Comparison of ENCODE assay signal across 5 worm cellular contexts in genomic region chrIII:7155631-7156030, ce11.
TF ChIP-seq lines count a peak whose summit lies in the region.

No protein-coding gene starts in this region.

TF ChIP-seq in whole organism, L1 larva, 84 proteins besides CTCF, POLR2A, EP300 and RAD21 (continues in another document):
- peak; percentile 92 to 94 for TF ChIP-seq lsy-2 (tag; optimal IDR thresholded peaks at IDR 0.05; lab: Kevin White, UChicago)
- TF ChIP-seq dsc-1 (tag; optimal IDR thresholded peaks at IDR 0.05; lab: Kevin White, UChicago), result peak; percentile 86
- TF ChIP-seq lir-3 (tag; optimal IDR thresholded peaks at IDR 0.05; lab: Kevin White, UChicago; ENCODE audit: poor library complexity), result peak; percentile 75
- TF ChIP-seq Y116A8C.19 (tag; optimal IDR thresholded peaks at IDR 0.05; lab: Kevin White, UChicago; ENCODE audit: borderline replicate concordance), result no peak
- TF ChIP-seq mep-1 (tag; optimal IDR thresholded peaks at IDR 0.05; lab: Kevin White, UChicago), result peak; percentile 94
- peak; percentile 98 for TF ChIP-seq fkh-8 (tag; optimal IDR thresholded peaks at IDR 0.05; lab: Kevin White, UChicago)
- TF ChIP-seq ceh-88 (GFP tag; IDR thresholded peaks at IDR 0.05; lab: Robert Waterston, UW), result peak; percentile 68
- TF ChIP-seq tlp-1 (tag; optimal IDR thresholded peaks at IDR 0.05; lab: Kevin White, UChicago), result no peak
- TF ChIP-seq C16A3.4 (tag; optimal IDR thresholded peaks at IDR 0.05; lab: Kevin White, UChicago), result peak; percentile 87
- peak; percentile 86 for TF ChIP-seq nhr-77 (tag; optimal IDR thresholded peaks at IDR 0.05; lab: Kevin White, UChicago)
- peak; percentile 97 for TF ChIP-seq snu-23 (GFP tag; optimal IDR thresholded peaks at IDR 0.05; lab: Kevin White, UChicago)
- TF ChIP-seq ztf-4 (tag; optimal IDR thresholded peaks at IDR 0.05; lab: Kevin White, UChicago), result peak; percentile 94
- peak; percentile 95 for TF ChIP-seq nhr-20 (tag; optimal IDR thresholded peaks at IDR 0.05; lab: Kevin White, UChicago)
- peak; percentile 71 for TF ChIP-seq unc-98 (GFP tag; IDR thresholded peaks at IDR 0.05; lab: Robert Waterston, UW)
- TF ChIP-seq hlh-4 (tag; optimal IDR thresholded peaks at IDR 0.05; lab: Kevin White, UChicago), result no peak
- TF ChIP-seq unc-130 (tag; optimal IDR thresholded peaks at IDR 0.05; lab: Kevin White, UChicago), result peak; percentile 57
- peak; percentile 78 to 83 for TF ChIP-seq lin-35 (GFP tag; optimal IDR thresholded peaks at IDR 0.05; lab: Kevin White, UChicago)
- no peak for TF ChIP-seq hlh-17 (GFP tag; optimal IDR thresholded peaks at IDR 0.05; lab: Kevin White, UChicago; ENCODE audit: borderline replicate concordance)

TF ChIP-seq in whole organism, L3 larva, 47 proteins besides CTCF, POLR2A, EP300 and RAD21 (continues in another document):
- TF ChIP-seq lin-15B (tag; optimal IDR thresholded peaks at IDR 0.05; lab: Kevin White, UChicago) (peak; percentile 74), nhr-76 (tag; optimal IDR thresholded peaks at IDR 0.05; lab: Kevin White, UChicago) (no peak), ZK546.5 (tag; optimal IDR thresholded peaks at IDR 0.05; lab: Kevin White, UChicago) (peak; percentile 17), elt-3 (tag; optimal IDR thresholded peaks at IDR 0.05; lab: Kevin White, UChicago) (no peak), snpc-4 (tag; optimal IDR thresholded peaks at IDR 0.05; lab: Kevin White, UChicago) (peak; percentile 88), egl-27 (tag; optimal IDR thresholded peaks at IDR 0.05; lab: Kevin White, UChicago) (peak; percentile 97), nhr-23 (tag; optimal IDR thresholded peaks at IDR 0.05; lab: Kevin White, UChicago) (peak; percentile 85), skn-1 (tag; optimal IDR thresholded peaks at IDR 0.05; lab: Kevin White, UChicago) (peak; percentile 78), unc-39 (tag; optimal IDR thresholded peaks at IDR 0.05; lab: Kevin White, UChicago) (no peak), egl-5 (tag; optimal IDR thresholded peaks at IDR 0.05; lab: Kevin White, UChicago) (peak; percentile 85), eor-1 (tag; optimal IDR thresholded peaks at IDR 0.05; lab: Kevin White, UChicago) (no peak), fkh-2 (tag; optimal IDR thresholded peaks at IDR 0.05; lab: Kevin White, UChicago) (no peak), ztf-11 (tag; optimal IDR thresholded peaks at IDR 0.05; lab: Kevin White, UChicago) (no peak), pqm-1 (tag; optimal IDR thresholded peaks at IDR 0.05; lab: Kevin White, UChicago) (peak; percentile 47), mml-1 (tag; optimal IDR thresholded peaks at IDR 0.05; lab: Kevin White, UChicago) (no peak), ztf-4 (tag; optimal IDR thresholded peaks at IDR 0.05; lab: Kevin White, UChicago) (no peak), lsy-12 (tag; optimal IDR thresholded peaks at IDR 0.05; lab: Kevin White, UChicago) (peak; percentile 87), pha-4 (tag; optimal IDR thresholded peaks at IDR 0.05; lab: Kevin White, UChicago) (peak; percentile 92), nhr-43 (tag; optimal IDR thresholded peaks at IDR 0.05; lab: Kevin White, UChicago; ENCODE audit: poor library complexity, severe bottlenecking) (peak; percentile 80)

TF ChIP-seq in whole organism, early embryonic, 17 proteins besides CTCF, POLR2A, EP300 and RAD21:
- no peak for TF ChIP-seq B0310.2 (tag; optimal IDR thresholded peaks at IDR 0.05; lab: Kevin White, UChicago)
- no peak for TF ChIP-seq ets-7 (tag; optimal IDR thresholded peaks at IDR 0.05; lab: Kevin White, UChicago)
- no peak for TF ChIP-seq scrt-1 (GFP tag; IDR thresholded peaks at IDR 0.05; lab: Robert Waterston, UW)
- TF ChIP-seq tbx-37 (GFP tag; conservative IDR thresholded peaks at IDR 0.05; lab: Robert Waterston, UW), result no peak
- no peak for TF ChIP-seq hnd-1 (tag; optimal IDR thresholded peaks at IDR 0.05; lab: Kevin White, UChicago)
- TF ChIP-seq pes-1 (GFP tag; IDR thresholded peaks at IDR 0.05; lab: Robert Waterston, UW), result no peak
- 0 out of 2 replicates have a peak, but pooled peaks have one; percentile 28 for TF ChIP-seq sea-1 (GFP tag; conservative IDR thresholded peaks at IDR 0.05; lab: Robert Waterston, UW)
- TF ChIP-seq flt-1 (GFP tag; IDR thresholded peaks at IDR 0.05; lab: Robert Waterston, UW), result peak; percentile 3; the same call in 1 of the 2 replicates
- no peak for TF ChIP-seq ceh-36 (tag; optimal IDR thresholded peaks at IDR 0.05; lab: Kevin White, UChicago)
- no peak for TF ChIP-seq tra-4 (tag; optimal IDR thresholded peaks at IDR 0.05; lab: Kevin White, UChicago)
- peak; percentile 2 for TF ChIP-seq hmg-4 (GFP tag; optimal IDR thresholded peaks at IDR 0.05; lab: Kevin White, UChicago)
- no peak for TF ChIP-seq ceh-13 (GFP tag; optimal IDR thresholded peaks at IDR 0.05; lab: Kevin White, UChicago)
- TF ChIP-seq aly-1 (tag; optimal IDR thresholded peaks at IDR 0.05; lab: Kevin White, UChicago), result no peak
- no peak for TF ChIP-seq ama-1 (optimal IDR thresholded peaks at IDR 0.05; lab: Kevin White, UChicago)
- TF ChIP-seq F13C5.2 (tag; optimal IDR thresholded peaks at IDR 0.05; lab: Kevin White, UChicago), result peak; percentile 70
- no peak for TF ChIP-seq tbx-11 (GFP tag; IDR thresholded peaks at IDR 0.05; lab: Robert Waterston, UW)
- no peak for TF ChIP-seq hmbx-1 (tag; optimal IDR thresholded peaks at IDR 0.05; lab: Kevin White, UChicago)

TF ChIP-seq in whole organism, midembryonic, 9 proteins besides CTCF, POLR2A, EP300 and RAD21:
- TF ChIP-seq ztf-23 (GFP tag; IDR thresholded peaks at IDR 0.05; lab: Robert Waterston, UW) (peak; percentile 69; the same call in 1 of the 2 replicates), cog-1 (tag; optimal IDR thresholded peaks at IDR 0.05; lab: Kevin White, UChicago) (peak; percentile 82), med-1 (GFP tag; optimal IDR thresholded peaks at IDR 0.05; lab: Kevin White, UChicago; ENCODE audit: insufficient read depth) (no peak), flt-1 (GFP tag; IDR thresholded peaks at IDR 0.05; lab: Robert Waterston, UW) (peak; percentile 73; the same call in 1 of the 2 replicates)

TF ChIP-seq in whole organism, young adult, 124 proteins besides CTCF, POLR2A, EP300 and RAD21 (continues in another document):
- TF ChIP-seq T07F8.4 (tag; optimal IDR thresholded peaks at IDR 0.05; lab: Kevin White, UChicago) (peak; percentile 4), lin-26 (GFP tag; IDR thresholded peaks at IDR 0.05; lab: Robert Waterston, UW) (0 out of 2 replicates have a peak, but pooled peaks have one; percentile 43), C17E4.6 (GFP tag; IDR thresholded peaks at IDR 0.05; lab: Robert Waterston, UW) (0 out of 2 replicates have a peak, but pooled peaks have one; percentile 19), ets-4 (GFP tag; optimal IDR thresholded peaks at IDR 0.05; lab: Kevin White, UChicago) (peak; percentile 26), nhr-179 (tag; optimal IDR thresholded peaks at IDR 0.05; lab: Kevin White, UChicago) (no peak), madf-6 (GFP tag; IDR thresholded peaks at IDR 0.05; lab: Robert Waterston, UW) (0 out of 2 replicates have a peak, but pooled peaks have one; percentile 18), zfh-2 (GFP tag; conservative IDR thresholded peaks at IDR 0.05; lab: Robert Waterston, UW) (peak; percentile 81), Y79H2A.3 (GFP tag; conservative IDR thresholded peaks at IDR 0.05; lab: Robert Waterston, UW) (0 out of 2 replicates have a peak, but pooled peaks have one; percentile 44), hmg-20 (GFP tag; IDR thresholded peaks at IDR 0.05; lab: Robert Waterston, UW) (no peak), ztf-26 (tag; optimal IDR thresholded peaks at IDR 0.05; lab: Kevin White, UChicago) (peak; percentile 70), hmg-1.2 (GFP tag; IDR thresholded peaks at IDR 0.05; lab: Robert Waterston, UW) (peak; percentile 94), dox-1 (GFP tag; IDR thresholded peaks at IDR 0.05; lab: Robert Waterston, UW) (peak; percentile 73), ztf-3 (GFP tag; optimal IDR thresholded peaks at IDR 0.05; lab: Kevin White, UChicago) (peak; percentile 45), hsf-1 (GFP tag; IDR thresholded peaks at IDR 0.05; lab: Robert Waterston, UW) (peak; percentile 85), ZK185.1 (tag; optimal IDR thresholded peaks at IDR 0.05; lab: Kevin White, UChicago; ENCODE audit: poor library complexity, severe bottlenecking) (peak; percentile 54), attf-5 (GFP tag; optimal IDR thresholded peaks at IDR 0.05; lab: Kevin White, UChicago) (peak; percentile 80), bed-2 (GFP tag; IDR thresholded peaks at IDR 0.05; lab: Robert Waterston, UW) (no peak), repo-1 (tag; optimal IDR thresholded peaks at IDR 0.05; lab: Kevin White, UChicago) (peak; percentile 55), F22D6.2 (tag; optimal IDR thresholded peaks at IDR 0.05; lab: Kevin White, UChicago) (peak; percentile 3), aptf-3 (GFP tag; IDR thresholded peaks at IDR 0.05; lab: Robert Waterston, UW) (no peak), Y53G8AR.9 (GFP tag; conservative IDR thresholded peaks at IDR 0.05; lab: Robert Waterston, UW) (peak; percentile 59), unc-62 (GFP tag; optimal IDR thresholded peaks at IDR 0.05; lab: Kevin White, UChicago) (peak; percentile 29), lsl-1 (GFP tag; optimal IDR thresholded peaks at IDR 0.05; lab: Kevin White, UChicago) (peak; percentile 3), ztf-22 (GFP tag; optimal IDR thresholded peaks at IDR 0.05; lab: Kevin White, UChicago) (no peak), snpc-1.1 (tag; optimal IDR thresholded peaks at IDR 0.05; lab: Kevin White, UChicago; ENCODE audit: insufficient read depth) (no peak), atf-7 (tag; optimal IDR thresholded peaks at IDR 0.05; lab: Kevin White, UChicago) (peak; percentile 94), attf-3 (GFP tag; conservative IDR thresholded peaks at IDR 0.05; lab: Robert Waterston, UW) (peak; percentile 49), ama-1 (optimal IDR thresholded peaks at IDR 0.05; lab: Kevin White, UChicago) (peak; percentile 3), ama-1 (GFP tag; optimal IDR thresholded peaks at IDR 0.05; lab: Kevin White, UChicago) (no peak), let-526 (GFP tag; IDR thresholded peaks at IDR 0.05; lab: Robert Waterston, UW) (peak; percentile 12; the same call in 1 of the 2 replicates), mcd-1 (GFP tag; IDR thresholded peaks at IDR 0.05; lab: Robert Waterston, UW) (peak; percentile 71), sea-2 (GFP tag; IDR thresholded peaks at IDR 0.05; lab: Robert Waterston, UW) (no peak), B0019.2 (GFP tag; conservative IDR thresholded peaks at IDR 0.05; lab: Robert Waterston, UW) (no peak), egrh-3 (GFP tag; IDR thresholded peaks at IDR 0.05; lab: Robert Waterston, UW) (peak; percentile 60; the same call in 1 of the 2 replicates), T26A5.8 (tag; optimal IDR thresholded peaks at IDR 0.05; lab: Kevin White, UChicago) (no peak), somi-1 (GFP tag; optimal IDR thresholded peaks at IDR 0.05; lab: Kevin White, UChicago) (peak; percentile 80), F55B11.4 (tag; optimal IDR thresholded peaks at IDR 0.05; lab: Kevin White, UChicago; ENCODE audit: borderline replicate concordance, insufficient read depth) (no peak), hlh-26 (GFP tag; conservative IDR thresholded peaks at IDR 0.05; lab: Robert Waterston, UW) (no peak)

Comparison
In these comparisons a context has a peak if more than half of its experiments do, and no peak if none do; other contexts are left out.
1. Of the 8 proteins assayed by ChIP-seq in both whole organism, young adult and whole organism, L1 larva: peak only in whole organism, young adult: unc-62; only in whole organism, L1 larva: dpl-1, efl-1 and unc-130; in both: nhr-90 and snpc-4; in neither: 0; mixed calls (peak in some experiments, not most) for 2.